Worm (Caenorhabditis elegans): ENCODE results near the gene F56D5.9.
A peak's percentile ranks its signal among the peaks of the same experiment; 100 is the strongest.

Gene F56D5.9

ce11 chrIV:9376550-9376949 is 45.8 kb downstream of the F56D5.9 start (continued):
- no peak for TF ChIP-seq hif-1 (tag; optimal IDR thresholded peaks at IDR 0.05)
- TF ChIP-seq hlh-11 (tag; optimal IDR thresholded peaks at IDR 0.05), result no peak
- TF ChIP-seq lsy-2 (tag; optimal IDR thresholded peaks at IDR 0.05), result peak in 1 of 2 experiments; percentile 31
- no peak for TF ChIP-seq zip-11 (GFP tag; IDR thresholded peaks at IDR 0.05)
- no peak for TF ChIP-seq lir-3 (tag; optimal IDR thresholded peaks at IDR 0.05)
- no peak for TF ChIP-seq daf-12 (tag; optimal IDR thresholded peaks at IDR 0.05)
- TF ChIP-seq ceh-20 (GFP tag; IDR thresholded peaks at IDR 0.05), result no peak
- no peak for TF ChIP-seq nhr-11 (tag; optimal IDR thresholded peaks at IDR 0.05)

DNA sequence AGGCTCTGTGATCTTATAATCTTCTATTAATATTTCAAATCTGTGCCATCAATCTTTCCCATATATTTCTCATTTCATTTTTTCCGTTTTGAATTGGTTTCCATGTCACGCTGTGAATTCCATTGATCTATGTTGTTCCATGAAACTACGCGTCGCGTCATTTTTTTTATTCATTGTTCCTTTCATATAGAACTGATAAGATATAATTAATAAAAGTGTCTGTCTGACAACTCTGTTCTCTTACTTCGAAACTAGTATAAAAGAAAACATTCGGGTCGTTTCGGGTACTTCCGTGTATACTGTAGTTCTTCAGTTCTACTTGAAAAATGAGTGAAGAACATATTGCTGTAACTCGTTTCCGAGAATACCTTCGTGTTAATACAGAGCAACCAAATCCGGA is 47.8 kb downstream of the F56D5.9 start, which contains the start of gene C10C5.3:
Gene C10C5.3 (plus strand): TSS at position 301 of the 400 bp plus-strand sequence.
- TF ChIP-seq aha-1 (tag) (peak; percentile 26), mxl-3 (GFP tag; optimal IDR thresholded peaks at IDR 0.05) (no peak), nhr-11 (tag; optimal IDR thresholded peaks at IDR 0.05) (no peak), dmd-6 (GFP tag; IDR thresholded peaks at IDR 0.05) (peak; percentile 21; the same call in 1 of the 2 replicates), dve-1 (tag; optimal IDR thresholded peaks at IDR 0.05; ENCODE audit: insufficient read depth) (peak; percentile 50)

ce11 chrIV:9371126-9371525 is 51.2 kb downstream of the F56D5.9 start, which contains the start of gene fbxc-58:
Gene fbxc-58 (plus strand): TSS chrIV:9371508.
- no peak for TF ChIP-seq nhr-76 (tag; optimal IDR thresholded peaks at IDR 0.05)
- no peak for TF ChIP-seq nhr-42 (GFP tag; IDR thresholded peaks at IDR 0.05)
- TF ChIP-seq spr-3 (GFP tag; optimal IDR thresholded peaks at IDR 0.05), result no peak
- no peak for TF ChIP-seq nhr-102 (tag; optimal IDR thresholded peaks at IDR 0.05)
- no peak for TF ChIP-seq lsy-2 (tag; optimal IDR thresholded peaks at IDR 0.05)
- TF ChIP-seq zip-11 (GFP tag; IDR thresholded peaks at IDR 0.05), result no peak
- TF ChIP-seq F44E2.7 (GFP tag; IDR thresholded peaks at IDR 0.05), result no peak
- TF ChIP-seq T26A8.4 (GFP tag; IDR thresholded peaks at IDR 0.05), result no peak
- no peak for TF ChIP-seq egl-27 (tag; optimal IDR thresholded peaks at IDR 0.05)
- no peak for TF ChIP-seq lir-3 (tag; optimal IDR thresholded peaks at IDR 0.05)
- TF ChIP-seq Y5F2A.4 (GFP tag; optimal IDR thresholded peaks at IDR 0.05), result no peak
- no peak for TF ChIP-seq dpl-1 (GFP tag; optimal IDR thresholded peaks at IDR 0.05)
- TF ChIP-seq sdz-12 (GFP tag; optimal IDR thresholded peaks at IDR 0.05), result no peak
- no peak for TF ChIP-seq ctbp-1 (GFP tag; IDR thresholded peaks at IDR 0.05)
- TF ChIP-seq snpc-1.2 (GFP tag; IDR thresholded peaks at IDR 0.05), result no peak
- no peak for TF ChIP-seq fos-1 (tag; optimal IDR thresholded peaks at IDR 0.05)
- TF ChIP-seq ztf-7 (tag; optimal IDR thresholded peaks at IDR 0.05), result peak; percentile 18
- TF ChIP-seq tag-97 (GFP tag; IDR thresholded peaks at IDR 0.05), result no peak
- TF ChIP-seq ZK546.5 (tag; optimal IDR thresholded peaks at IDR 0.05), result no peak
- no peak for TF ChIP-seq nhr-11 (tag; optimal IDR thresholded peaks at IDR 0.05)
- TF ChIP-seq ceh-44 (GFP tag; IDR thresholded peaks at IDR 0.05), result no peak
- TF ChIP-seq ces-1 (GFP tag; optimal IDR thresholded peaks at IDR 0.05), result no peak
- TF ChIP-seq ceh-32 (tag; optimal IDR thresholded peaks at IDR 0.05; ENCODE audit: poor library complexity), result no peak
- TF ChIP-seq zip-2 (tag; optimal IDR thresholded peaks at IDR 0.05), result peak; percentile 84
- no peak for TF ChIP-seq tra-1 (GFP tag; IDR thresholded peaks at IDR 0.05)
- TF ChIP-seq egl-43 (GFP tag; IDR thresholded peaks at IDR 0.05), result no peak
- no peak for TF ChIP-seq F37D6.2 (tag; optimal IDR thresholded peaks at IDR 0.05)
- no peak for TF ChIP-seq zfp-3 (GFP tag; conservative IDR thresholded peaks at IDR 0.05)
- no peak for TF ChIP-seq nhr-77 (tag; optimal IDR thresholded peaks at IDR 0.05)
- TF ChIP-seq ama-1 (optimal IDR thresholded peaks at IDR 0.05), result no peak
- peak; percentile 21 for TF ChIP-seq nhr-28 (tag; optimal IDR thresholded peaks at IDR 0.05)
- TF ChIP-seq dve-1 (tag; optimal IDR thresholded peaks at IDR 0.05; ENCODE audit: insufficient read depth), result peak; percentile 1
- no peak for TF ChIP-seq unc-62 (GFP tag; optimal IDR thresholded peaks at IDR 0.05 in 1 of 2)
- no peak for TF ChIP-seq unc-62 (tag; optimal IDR thresholded peaks at IDR 0.05)
- no peak for TF ChIP-seq lin-39 (tag; optimal IDR thresholded peaks at IDR 0.05)
- TF ChIP-seq nhr-25 (tag; optimal IDR thresholded peaks at IDR 0.05; ENCODE audit: borderline replicate concordance, insufficient read depth), result no peak
- TF ChIP-seq lin-29 (GFP tag; IDR thresholded peaks at IDR 0.05), result no peak
- TF ChIP-seq fkh-10 (GFP tag; optimal IDR thresholded peaks at IDR 0.05), result no peak
- TF ChIP-seq set-16 (GFP tag; IDR thresholded peaks at IDR 0.05), result no peak
- TF ChIP-seq pqm-1 (tag; optimal IDR thresholded peaks at IDR 0.05), result peak; percentile 80
- TF ChIP-seq jun-1 (tag; optimal IDR thresholded peaks at IDR 0.05), result no peak
- no peak for TF ChIP-seq ceh-20 (GFP tag; IDR thresholded peaks at IDR 0.05)
- TF ChIP-seq mxl-3 (GFP tag; optimal IDR thresholded peaks at IDR 0.05), result no peak

Measured in whole organism, L4 larva.